Worm (Caenorhabditis elegans): Measurements from ENCODE around the gene C16C8.9.

DNA sequence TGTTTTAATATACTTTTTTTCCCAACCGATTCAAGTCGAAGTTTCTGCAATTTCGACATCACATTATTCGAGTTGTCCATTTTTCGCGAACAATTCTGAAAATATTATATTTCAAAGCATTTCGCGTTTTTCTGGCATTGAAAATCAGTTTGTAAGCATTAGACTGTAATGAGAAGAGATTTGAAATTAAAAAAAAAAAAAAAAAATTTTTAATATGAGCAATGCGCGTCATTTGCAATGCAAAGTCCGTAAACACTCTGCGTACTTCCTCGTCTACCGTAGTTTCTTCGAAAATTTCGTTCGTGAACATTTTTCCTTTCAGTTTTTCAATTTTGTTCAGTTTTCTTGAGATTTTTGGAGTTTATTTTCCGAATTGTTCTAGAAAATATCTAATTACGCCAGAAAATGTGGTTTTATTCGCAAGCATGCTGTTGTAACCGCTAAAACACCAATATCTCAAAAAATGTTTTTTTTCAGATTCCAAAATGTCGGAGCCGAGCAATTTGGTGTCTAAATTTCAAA, 17.7 kb downstream of the C16C8.9 start, which contains the start of the genes C16C8.5 and C16C8.16:
- TF ChIP-seq him-1 (tag; optimal IDR thresholded peaks at IDR 0.05) (no peak), W03F9.2 (tag; optimal IDR thresholded peaks at IDR 0.05) (no peak)

Measured in whole organism, L4/young adult.